Worm (Caenorhabditis elegans) whole organism, L3 larva: Measurements from ENCODE around the gene T28B11.1.

ENCODE experiments used
- aly-2 ChIP-seq: fragments of 150-350 bp; optimal IDR thresholded peaks from 2 replicates; lab custom pipeline; 2014; ENCODE audit warnings: missing biosample characterization, missing genetic modification characterization
- ceh-82 ChIP-seq: fragments of 150-350 bp; optimal IDR thresholded peaks from 2 replicates; lab custom pipeline; 2014; ENCODE audit warnings: missing biosample characterization, missing genetic modification characterization
- lin-15B ChIP-seq: fragments of 150-350 bp; optimal IDR thresholded peaks from 2 replicates; lab custom pipeline; 2014; ENCODE audit warnings: missing biosample characterization, missing genetic modification characterization
- nfya-1 ChIP-seq: sonication (generic microtip); optimal IDR thresholded peaks from 2 replicates; lab custom pipeline; 2017; ENCODE audit warnings: missing genetic modification characterization, mild to moderate bottlenecking, missing compliant biosample characterization, antibody characterized with exemption, moderate library complexity; ENCODE audit not compliant: insufficient read depth
- sea-2 ChIP-seq: fragments of 150-350 bp; sonication (generic microtip); optimal IDR thresholded peaks from 4 replicates; lab custom pipeline; 2014; ENCODE audit warnings: missing biosample characterization, missing genetic modification reagents, missing genetic modification characterization

- TF ChIP-seq ceh-82 (tag; lab: Kevin White, UChicago) = no peak
- TF ChIP-seq lin-15B (tag; lab: Kevin White, UChicago) = no peak
- no peak for TF ChIP-seq sea-2 (GFP tag; lab: Kevin White, UChicago)
- no peak for TF ChIP-seq aly-2
- no peak for TF ChIP-seq nfya-1 (tag; lab: Kevin White, UChicago)
Observed at ce11 chrV:10709385-10709784, 22.8 kb downstream of the T28B11.1 start.
